Worm (Caenorhabditis elegans): ENCODE data around the gene K09C4.4.
A peak's percentile ranks its signal among the peaks of the same experiment; 100 is the strongest.

Gene K09C4.4

DNA sequence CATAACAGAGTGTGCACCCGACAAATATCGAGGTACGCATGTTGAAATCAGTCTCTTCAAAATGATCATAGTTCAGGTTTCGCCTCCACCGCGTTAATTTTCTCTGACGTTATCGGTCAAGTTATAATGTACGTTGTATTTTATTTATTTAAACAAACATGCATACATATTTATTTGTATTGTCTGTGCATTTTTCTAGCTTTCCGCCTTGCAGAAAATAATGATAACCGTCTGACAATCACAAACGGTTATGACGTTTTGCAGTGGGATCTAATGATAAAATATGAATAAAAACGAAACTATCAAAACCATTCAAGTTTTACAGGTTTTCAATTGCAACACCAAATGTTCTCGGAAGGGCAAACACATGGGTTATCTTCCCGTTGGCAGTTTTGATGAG, 6.1 kb upstream of the K09C4.4 start (continued):
- no peak for TF ChIP-seq aly-2 (tag; optimal IDR thresholded peaks at IDR 0.05)
- no peak for TF ChIP-seq Y75B8A.6 (GFP tag; IDR thresholded peaks at IDR 0.05)
- no peak for TF ChIP-seq mdl-1 (tag; optimal IDR thresholded peaks at IDR 0.05)
- no peak for TF ChIP-seq mxl-3 (GFP tag; optimal IDR thresholded peaks at IDR 0.05)
- no peak for TF ChIP-seq nhr-102 (tag; optimal IDR thresholded peaks at IDR 0.05)
- no peak for TF ChIP-seq ceh-32 (tag; optimal IDR thresholded peaks at IDR 0.05; ENCODE audit: poor library complexity)
- no peak for TF ChIP-seq mes-2 (tag; optimal IDR thresholded peaks at IDR 0.05; ENCODE audit: poor library complexity, severe bottlenecking)
- TF ChIP-seq aha-1 (tag): peak; percentile 73
- no peak for TF ChIP-seq hif-1 (tag; optimal IDR thresholded peaks at IDR 0.05)
- TF ChIP-seq rbr-2 (tag; optimal IDR thresholded peaks at IDR 0.05): no peak
- TF ChIP-seq php-3 (GFP tag; IDR thresholded peaks at IDR 0.05): peak; percentile 58; the same call in 1 of the 2 replicates
- no peak for TF ChIP-seq zfp-2 (tag; optimal IDR thresholded peaks at IDR 0.05)
- no peak for TF ChIP-seq Y105C5A.15 (GFP tag; IDR thresholded peaks at IDR 0.05)
- TF ChIP-seq D1046.2 (GFP tag; IDR thresholded peaks at IDR 0.05): no peak
- no peak for TF ChIP-seq cey-2 (tag; optimal IDR thresholded peaks at IDR 0.05; ENCODE audit: borderline replicate concordance, insufficient read depth)
- TF ChIP-seq mdt-29 (GFP tag; IDR thresholded peaks at IDR 0.05): no peak
- no peak for TF ChIP-seq sdz-12 (GFP tag; optimal IDR thresholded peaks at IDR 0.05)
- no peak for TF ChIP-seq snpc-1.2 (GFP tag; IDR thresholded peaks at IDR 0.05)
- no peak for TF ChIP-seq ztf-11 (tag; optimal IDR thresholded peaks at IDR 0.05)
- TF ChIP-seq ztf-7 (tag; optimal IDR thresholded peaks at IDR 0.05): no peak
- TF ChIP-seq nhr-28 (tag; optimal IDR thresholded peaks at IDR 0.05): peak; percentile 5
- TF ChIP-seq F10B5.3 (tag; optimal IDR thresholded peaks at IDR 0.05): no peak
- TF ChIP-seq nhr-48 (tag; optimal IDR thresholded peaks at IDR 0.05): peak; percentile 42
- TF ChIP-seq ceh-20 (GFP tag; IDR thresholded peaks at IDR 0.05): no peak
- no peak for TF ChIP-seq Y48G9A.11 (GFP tag; IDR thresholded peaks at IDR 0.05)
- no peak for TF ChIP-seq dmd-9 (GFP tag; IDR thresholded peaks at IDR 0.05)
- TF ChIP-seq daf-16 (GFP tag; optimal IDR thresholded peaks at IDR 0.05): no peak
- peak; percentile 69 for TF ChIP-seq daf-16 (tag; optimal IDR thresholded peaks at IDR 0.05)
- TF ChIP-seq dve-1 (tag; optimal IDR thresholded peaks at IDR 0.05; ENCODE audit: insufficient read depth): peak; percentile 29
- TF ChIP-seq T20F7.1 (GFP tag; optimal IDR thresholded peaks at IDR 0.05): no peak
- no peak for TF ChIP-seq ceh-82 (tag; optimal IDR thresholded peaks at IDR 0.05)
- TF ChIP-seq ama-1 (optimal IDR thresholded peaks at IDR 0.05): no peak
- no peak for TF ChIP-seq fkh-10 (GFP tag; optimal IDR thresholded peaks at IDR 0.05)
- TF ChIP-seq egl-27 (tag; optimal IDR thresholded peaks at IDR 0.05): no peak
- TF ChIP-seq set-16 (GFP tag; IDR thresholded peaks at IDR 0.05): no peak
- TF ChIP-seq F37D6.2 (tag; optimal IDR thresholded peaks at IDR 0.05): no peak

DNA sequence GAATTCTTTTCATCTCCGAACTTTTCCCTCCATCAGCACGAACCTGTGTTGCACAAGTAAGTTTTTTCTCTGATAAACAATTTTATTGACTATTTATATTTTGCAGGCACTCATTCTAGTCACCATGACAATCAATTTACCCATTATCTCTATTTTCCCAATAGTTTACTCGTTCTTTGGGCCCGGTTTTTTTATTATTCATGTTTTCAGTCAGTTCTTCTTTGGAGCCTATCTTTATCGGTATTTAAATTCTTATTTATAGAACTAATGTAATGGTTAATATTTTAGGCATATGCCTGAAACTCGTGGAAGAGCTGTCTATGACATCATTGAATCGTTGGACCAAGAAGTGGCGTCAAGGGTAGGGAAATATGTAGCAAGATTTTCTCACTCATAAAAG, 4.3 kb upstream of the K09C4.4 start:
- TF ChIP-seq hlh-30 (tag; optimal IDR thresholded peaks at IDR 0.05; ENCODE audit: insufficient read depth): no peak
- no peak for TF ChIP-seq nhr-28 (tag; optimal IDR thresholded peaks at IDR 0.05)
- TF ChIP-seq set-16 (GFP tag; IDR thresholded peaks at IDR 0.05): no peak
- TF ChIP-seq daf-16 (GFP tag; optimal IDR thresholded peaks at IDR 0.05): no peak
- TF ChIP-seq daf-16 (tag; optimal IDR thresholded peaks at IDR 0.05): peak; percentile 95
- TF ChIP-seq nhr-111 (GFP tag; optimal IDR thresholded peaks at IDR 0.05): no peak
- TF ChIP-seq dmd-6 (GFP tag; IDR thresholded peaks at IDR 0.05): peak; percentile 18; the same call in 1 of the 2 replicates
- no peak for TF ChIP-seq F37D6.2 (tag; optimal IDR thresholded peaks at IDR 0.05)
- TF ChIP-seq dve-1 (tag; optimal IDR thresholded peaks at IDR 0.05; ENCODE audit: insufficient read depth): peak; percentile 19
- no peak for TF ChIP-seq nhr-10 (tag; optimal IDR thresholded peaks at IDR 0.05)
- peak; percentile 54; the same call in 1 of the 2 replicates for TF ChIP-seq php-3 (GFP tag; IDR thresholded peaks at IDR 0.05)
- TF ChIP-seq fos-1 (tag; optimal IDR thresholded peaks at IDR 0.05): no peak
